Worm (Caenorhabditis elegans): Measurements from ENCODE around the gene syx-3.

- TF ChIP-seq ztf-23 (GFP tag; IDR thresholded peaks at IDR 0.05) (no peak), ref-1 (GFP tag; conservative IDR thresholded peaks at IDR 0.05) (no peak)
These were observed 12.4 kb upstream of the syx-3 start for ce11 chrX:5336498-5336897.

Measured in whole organism, midembryonic.